Fruit fly (Drosophila melanogaster) whole organism, adult: ENCODE data around the gene CG17362.

Experiments
- CG1620 ChIP-seq: fragments of 200-800 bp; sonication (Bioruptor generic); optimal IDR thresholded peaks from 2 replicates; lab custom pipeline; 2016; ENCODE audit warnings: missing biosample characterization, missing genetic modification characterization
- bab1 ChIP-seq: fragments of 200-800 bp; sonication (Bioruptor generic); optimal IDR thresholded peaks from 3 replicates; lab custom pipeline; 2019; ENCODE audit warnings: missing biosample characterization, mild to moderate bottlenecking, missing genetic modification characterization, moderate library complexity

- TF ChIP-seq CG1620 (GFP tag; lab: Kevin White, UChicago), result peak; percentile 12
- peak; percentile 52 for TF ChIP-seq bab1 (GFP tag; lab: Kevin White, UChicago)
Measured at dm6 chr3L:14028485-14029384, 42.3 kb downstream of the CG17362 start, which contains the start of gene Ptip.
